Worm (Caenorhabditis elegans): ENCODE measurements around the gene T07E3.3.

DNA sequence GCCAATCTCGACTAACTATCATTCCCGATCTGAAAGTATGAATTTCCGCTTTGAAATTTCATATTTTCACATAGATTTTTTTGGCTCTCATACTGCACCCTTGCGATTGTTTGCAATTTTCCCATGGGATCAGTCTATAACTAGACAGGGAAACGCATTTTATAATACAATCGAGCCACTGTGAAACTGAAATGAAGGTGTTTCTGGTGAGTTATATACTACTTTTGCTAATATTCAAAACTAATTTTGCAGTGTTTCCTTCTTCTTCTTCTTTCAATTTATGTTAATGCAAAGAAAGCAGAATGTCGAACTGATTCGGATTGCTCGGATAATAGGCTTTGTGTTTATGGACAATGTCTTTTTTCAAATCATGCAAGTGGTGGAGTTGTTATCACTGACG, 17.8 kb upstream of the T07E3.3 start:
- TF ChIP-seq him-1 (tag; optimal IDR thresholded peaks at IDR 0.05) (no peak), unc-62 (GFP tag; optimal IDR thresholded peaks at IDR 0.05) (no peak), ceh-27 (GFP tag; optimal IDR thresholded peaks at IDR 0.05) (no peak), rec-8 (tag; optimal IDR thresholded peaks at IDR 0.05) (no peak), sea-2 (GFP tag; IDR thresholded peaks at IDR 0.05) (no peak), unc-130 (GFP tag; optimal IDR thresholded peaks at IDR 0.05) (no peak), tbp1 (GFP tag; optimal IDR thresholded peaks at IDR 0.05) (no peak), dpff-1 (tag; optimal IDR thresholded peaks at IDR 0.05) (no peak), somi-1 (GFP tag; optimal IDR thresholded peaks at IDR 0.05) (no peak)

All from whole organism, young adult.